Fruit fly (Drosophila melanogaster): Measurements from ENCODE around the gene CG12229.

The CG12229 gene

dm6 chr3L:17458856-17459518, 22.8 kb upstream of the CG12229 start (continued):
- TF ChIP-seq CrebB (tag; optimal IDR thresholded peaks at IDR 0.05) = no peak
- TF ChIP-seq abd-A (tag; optimal IDR thresholded peaks at IDR 0.05) = peak; percentile 37
- peak; percentile 66 for TF ChIP-seq CG2712 (tag; optimal IDR thresholded peaks at IDR 0.05)
- peak; percentile 43 for TF ChIP-seq CG4360 (GFP tag; IDR thresholded peaks at IDR 0.05)
- peak; percentile 42; the same call in 1 of the 2 replicates for TF ChIP-seq E2f1 (GFP tag; IDR thresholded peaks at IDR 0.05)
- peak; percentile 17 for TF ChIP-seq ATbp (GFP tag; optimal IDR thresholded peaks at IDR 0.05)
- TF ChIP-seq Dbx (GFP tag; IDR thresholded peaks at IDR 0.05) = peak; percentile 48; the same call in 1 of the 3 replicates
- TF ChIP-seq CG11504 (tag; optimal IDR thresholded peaks at IDR 0.05) = peak; percentile 59
- no peak for TF ChIP-seq Hey (tag; optimal IDR thresholded peaks at IDR 0.05)
- peak; percentile 54; the same call in 1 of the 2 replicates for TF ChIP-seq sisA (GFP tag; IDR thresholded peaks at IDR 0.05)
- peak; percentile 10 for TF ChIP-seq tap (tag; optimal IDR thresholded peaks at IDR 0.05)
- peak; percentile 77 for TF ChIP-seq crol (GFP tag; IDR thresholded peaks at IDR 0.05)
- peak; percentile 61; the same call in 1 of the 2 replicates for TF ChIP-seq onecut (GFP tag; IDR thresholded peaks at IDR 0.05)
- TF ChIP-seq CG30431 (GFP tag; optimal IDR thresholded peaks at IDR 0.05) = no peak
- TF ChIP-seq CG32532 (GFP tag; IDR thresholded peaks at IDR 0.05) = peak; percentile 12; the same call in 1 of the 2 replicates
- peak; percentile 22; the same call in 1 of the 3 replicates for TF ChIP-seq B-H1 (GFP tag; IDR thresholded peaks at IDR 0.05)
- TF ChIP-seq Atf6 (GFP tag; IDR thresholded peaks at IDR 0.05) = 0 out of 2 replicates have a peak, but pooled peaks have one; percentile 27
- peak; percentile 16 for TF ChIP-seq CG1603 (tag; optimal IDR thresholded peaks at IDR 0.05)
- no peak for TF ChIP-seq bbx (GFP tag; IDR thresholded peaks at IDR 0.05; ENCODE audit: partially characterized antibody)
- TF ChIP-seq CG42726 (GFP tag; IDR thresholded peaks at IDR 0.05; ENCODE audit: partially characterized antibody) = no peak
- peak; percentile 57 for TF ChIP-seq CG12391 (tag; optimal IDR thresholded peaks at IDR 0.05)
- no peak for TF ChIP-seq Dll (GFP tag; IDR thresholded peaks at IDR 0.05; ENCODE audit: partially characterized antibody)
- TF ChIP-seq Blimp-1 (GFP tag; optimal IDR thresholded peaks at IDR 0.05) = peak; percentile 44
- 0 out of 3 replicates have a peak, but pooled peaks have one; percentile 7 for TF ChIP-seq gce (GFP tag; IDR thresholded peaks at IDR 0.05)
- TF ChIP-seq PHDP (tag; optimal IDR thresholded peaks at IDR 0.05) = peak; percentile 29
- TF ChIP-seq CG6254 (GFP tag; optimal IDR thresholded peaks at IDR 0.05) = peak; percentile 19
- TF ChIP-seq tio (GFP tag; optimal IDR thresholded peaks at IDR 0.05) = peak; percentile 12

dm6 chr3L:17457695-17458242, 21.5 kb upstream of the CG12229 start:
- TF ChIP-seq CG6254 (GFP tag; optimal IDR thresholded peaks at IDR 0.05) (peak; percentile 32), BEAF-32 (GFP tag; optimal IDR thresholded peaks at IDR 0.05) (no peak), Kr (GFP tag; optimal IDR thresholded peaks at IDR 0.05) (no peak), gem (tag; optimal IDR thresholded peaks at IDR 0.05) (peak; percentile 51), hkb (optimal IDR thresholded peaks at IDR 0.05) (no peak), hkb (GFP tag; IDR thresholded peaks at IDR 0.05) (peak; percentile 43; the same call in 1 of the 2 replicates), ci (GFP tag; IDR thresholded peaks at IDR 0.05) (0 out of 3 replicates have a peak, but pooled peaks have one; percentile 36), bsh (GFP tag; optimal IDR thresholded peaks at IDR 0.05) (peak in 1 of 2 experiments; percentile 57), CG17359 (tag; optimal IDR thresholded peaks at IDR 0.05) (peak; percentile 30), CG7556 (GFP tag; optimal IDR thresholded peaks at IDR 0.05) (peak; percentile 26), trem (tag; optimal IDR thresholded peaks at IDR 0.05) (peak; percentile 17), zf30C (GFP tag; optimal IDR thresholded peaks at IDR 0.05) (peak; percentile 42), CG11504 (tag; optimal IDR thresholded peaks at IDR 0.05) (peak; percentile 55), CG15601 (tag; optimal IDR thresholded peaks at IDR 0.05) (peak; percentile 11), CG8388 (GFP tag; optimal IDR thresholded peaks at IDR 0.05) (peak; percentile 43), CG10431 (GFP tag; optimal IDR thresholded peaks at IDR 0.05) (peak; percentile 67), slp2 (GFP tag; optimal IDR thresholded peaks at IDR 0.05) (no peak), CG10267 (tag; optimal IDR thresholded peaks at IDR 0.05) (peak; percentile 25), CG9437 (GFP tag; optimal IDR thresholded peaks at IDR 0.05) (peak; percentile 1), CG17385 (GFP tag; optimal IDR thresholded peaks at IDR 0.05) (peak; percentile 12), CG12659 (GFP tag; optimal IDR thresholded peaks at IDR 0.05) (peak; percentile 6), Ets65A (GFP tag) (peak; percentile 25), Tbp (GFP tag; optimal IDR thresholded peaks at IDR 0.05) (no peak)
